Fruit fly (Drosophila melanogaster) whole organism, embryonic: ENCODE measurements around the gene CG1324.

ENCODE experiments used
- B-H1 ChIP-seq: fragments of 200-800 bp; sonication (Bioruptor generic); IDR thresholded peaks from 3 replicates; pipeline ENCODE4 v1.3.6; 2022; ENCODE audit warnings: missing biosample characterization, missing genetic modification characterization
- Bgb ChIP-seq: fragments of 200-800 bp; sonication (Bioruptor generic); IDR thresholded peaks from 2 replicates; pipeline ENCODE4 v1.3.6; 2022; ENCODE audit warnings: missing biosample characterization, missing genetic modification characterization; ENCODE audit not compliant: partially characterized antibody
- C15 ChIP-seq: fragments of 200-800 bp; sonication (Bioruptor generic); IDR thresholded peaks from 3 replicates; pipeline ENCODE4 v1.3.6; 2022; ENCODE audit warnings: missing biosample characterization, missing genetic modification characterization
- CG10431 ChIP-seq: fragments of 200-800 bp; sonication (Bioruptor generic); optimal IDR thresholded peaks from 3 replicates; lab custom pipeline; 2018; ENCODE audit warnings: missing biosample characterization, mild to moderate bottlenecking, missing genetic modification characterization
- CG10543 ChIP-seq: fragments of 200-800 bp; sonication (Bioruptor generic); optimal IDR thresholded peaks from 3 replicates; lab custom pipeline; 2017; ENCODE audit warnings: missing biosample characterization, mild to moderate bottlenecking, missing genetic modification characterization, moderate library complexity
- CG10979 ChIP-seq: fragments of 200-800 bp; sonication (Bioruptor generic); optimal IDR thresholded peaks from 2 replicates; lab custom pipeline; 2018; ENCODE audit warnings: missing biosample characterization, mild to moderate bottlenecking, missing genetic modification characterization, moderate library complexity
- CG11247 ChIP-seq: fragments of 200-800 bp; sonication (Bioruptor generic); IDR thresholded peaks from 2 replicates; pipeline ENCODE4 v1.3.6; 2022; ENCODE audit warnings: missing biosample characterization, missing genetic modification characterization
- CG12071 ChIP-seq: fragments of 200-800 bp; sonication (Bioruptor generic); optimal IDR thresholded peaks from 3 replicates; lab custom pipeline; 2018; ENCODE audit warnings: missing biosample characterization, mild to moderate bottlenecking, missing genetic modification characterization
- CG13624 ChIP-seq: fragments of 200-800 bp; sonication (Bioruptor generic); optimal IDR thresholded peaks from 2 replicates; lab custom pipeline; 2016; ENCODE audit warnings: missing biosample characterization, missing genetic modification characterization
- CG15269 ChIP-seq: fragments of 200-800 bp; sonication (Bioruptor generic); optimal IDR thresholded peaks from 2 replicates; lab custom pipeline; 2018; ENCODE audit warnings: missing biosample characterization, mild to moderate bottlenecking, missing genetic modification characterization, moderate library complexity
- CG1647 ChIP-seq: fragments of 200-800 bp; sonication (Bioruptor generic); optimal IDR thresholded peaks from 3 replicates; lab custom pipeline; 2016; ENCODE audit warnings: missing biosample characterization, missing genetic modification characterization
- CG17186 ChIP-seq: fragments of 200-800 bp; sonication (Bioruptor generic); optimal IDR thresholded peaks from 3 replicates; lab custom pipeline; 2017; ENCODE audit warnings: missing biosample characterization, missing genetic modification reagents, missing genetic modification characterization
- CG1792 ChIP-seq: fragments of 200-800 bp; sonication (Bioruptor generic); optimal IDR thresholded peaks from 2 replicates; lab custom pipeline; 2016; ENCODE audit warnings: missing biosample characterization, missing genetic modification characterization
- CG18764 ChIP-seq: fragments of 200-800 bp; sonication (Bioruptor generic); optimal IDR thresholded peaks from 3 replicates; lab custom pipeline; 2016; ENCODE audit warnings: missing biosample characterization, missing genetic modification characterization
- CG2199 ChIP-seq: fragments of 200-800 bp; sonication (Bioruptor generic); IDR thresholded peaks from 3 replicates; pipeline ENCODE4 v1.3.6; 2022; ENCODE audit warnings: missing biosample characterization, missing genetic modification characterization
- CG30403 ChIP-seq: fragments of 200-800 bp; sonication (Bioruptor generic); optimal IDR thresholded peaks from 3 replicates; lab custom pipeline; 2016; ENCODE audit warnings: missing biosample characterization, missing genetic modification characterization
- CG3726 ChIP-seq: fragments of 200-800 bp; sonication (Bioruptor generic); IDR thresholded peaks from 3 replicates; pipeline ENCODE4, ENCODE4 v1.3.6; 2022; ENCODE audit warnings: missing biosample characterization, missing genetic modification characterization
- CG6254 ChIP-seq: fragments of 200-800 bp; sonication (Bioruptor generic); optimal IDR thresholded peaks from 3 replicates; lab custom pipeline; 2017; ENCODE audit warnings: mild to moderate bottlenecking, missing biosample characterization, missing genetic modification reagents, missing genetic modification characterization
- CG6854 ChIP-seq: fragments of 200-800 bp; sonication (Bioruptor generic); optimal IDR thresholded peaks from 3 replicates; lab custom pipeline; 2017; ENCODE audit warnings: missing biosample characterization, mild to moderate bottlenecking, missing genetic modification characterization
- CG7745 ChIP-seq: fragments of 200-800 bp; sonication (Bioruptor generic); optimal IDR thresholded peaks from 2 replicates; lab custom pipeline; 2018; ENCODE audit warnings: missing biosample characterization, mild to moderate bottlenecking, missing genetic modification characterization, moderate library complexity
- CG8290 ChIP-seq, 3 experiments: fragments of 200-800 bp; sonication (Bioruptor generic); optimal IDR thresholded peaks; 2 replicates each; lab custom pipeline; 2016 to 2019; ENCODE audit warnings: missing biosample characterization in 3 of 3, missing genetic modification characterization in 3 of 3, mild to moderate bottlenecking in 2 of 3, moderate library complexity in 1 of 3
- H15 ChIP-seq: fragments of 200-800 bp; sonication (Bioruptor generic); IDR thresholded peaks from 3 replicates; pipeline ENCODE4 v1.3.6; 2022; ENCODE audit warnings: missing biosample characterization, missing genetic modification characterization
- HLH4C ChIP-seq: fragments of 200-800 bp; sonication (Bioruptor generic); IDR thresholded peaks from 3 replicates; pipeline ENCODE4 v1.3.6; 2022; ENCODE audit warnings: missing biosample characterization, missing genetic modification characterization; ENCODE audit not compliant: partially characterized antibody
- Hey ChIP-seq: fragments of 200-800 bp; sonication (Bioruptor generic); optimal IDR thresholded peaks from 3 replicates; lab custom pipeline; 2018; ENCODE audit warnings: missing biosample characterization, mild to moderate bottlenecking, missing genetic modification characterization
- Jarid2 ChIP-seq: fragments of 200-800 bp; sonication (Bioruptor generic); optimal IDR thresholded peaks from 3 replicates; lab custom pipeline; 2017; ENCODE audit warnings: mild to moderate bottlenecking, missing biosample characterization, missing genetic modification reagents, missing genetic modification characterization
- Kr ChIP-seq: fragments of 200-800 bp; sonication (Bioruptor generic); optimal IDR thresholded peaks from 2 replicates; lab custom pipeline; 2017; ENCODE audit warnings: missing biosample characterization, mild to moderate bottlenecking, missing genetic modification characterization
- MBD-R2 ChIP-seq: fragments of 200-800 bp; sonication (Bioruptor generic); IDR thresholded peaks from 2 replicates; pipeline ENCODE4 v1.3.6; 2022; ENCODE audit warnings: missing biosample characterization, missing genetic modification characterization
- MTF-1 ChIP-seq: fragments of 200-800 bp; sonication (Bioruptor generic); optimal IDR thresholded peaks from 2 replicates; lab custom pipeline; 2018; ENCODE audit warnings: missing biosample characterization, mild to moderate bottlenecking, missing genetic modification characterization, borderline replicate concordance
- Oli ChIP-seq: fragments of 200-800 bp; sonication (Bioruptor generic); optimal IDR thresholded peaks from 2 replicates; lab custom pipeline; 2018; ENCODE audit warnings: missing biosample characterization, mild to moderate bottlenecking, missing genetic modification characterization, moderate library complexity
- Optix ChIP-seq: fragments of 200-800 bp; sonication (Bioruptor generic); IDR thresholded peaks from 3 replicates; pipeline ENCODE4 v1.3.6; 2022; ENCODE audit warnings: missing biosample characterization, missing genetic modification characterization
- Pdp1 ChIP-seq, 2 experiments: fragments of 200-800 bp; sonication (Bioruptor generic); optimal IDR thresholded peaks; 3 replicates each; lab custom pipeline; 2016; ENCODE audit warnings: missing biosample characterization in 2 of 2, missing genetic modification characterization in 2 of 2, mild to moderate bottlenecking in 1 of 2, moderate library complexity in 1 of 2
- Poxn ChIP-seq: fragments of 200-800 bp; sonication (Bioruptor generic); IDR thresholded peaks from 2 replicates; pipeline ENCODE4 v1.3.6; 2022; ENCODE audit warnings: missing biosample characterization, missing genetic modification characterization
- Ptx1 ChIP-seq: fragments of 200-800 bp; sonication (Bioruptor generic); IDR thresholded peaks from 2 replicates; pipeline ENCODE4 v1.3.6; 2022; ENCODE audit warnings: missing biosample characterization, missing genetic modification characterization
- Spps ChIP-seq: fragments of 200-800 bp; sonication (Bioruptor generic); optimal IDR thresholded peaks from 2 replicates; lab custom pipeline; 2018; ENCODE audit warnings: missing biosample characterization, mild to moderate bottlenecking, missing genetic modification characterization
- amos ChIP-seq: fragments of 200-800 bp; sonication (Bioruptor generic); IDR thresholded peaks from 2 replicates; pipeline ENCODE4 v1.3.6; 2022; ENCODE audit warnings: missing biosample characterization, missing genetic modification characterization; ENCODE audit not compliant: partially characterized antibody
- az2 ChIP-seq: fragments of 200-800 bp; sonication (Bioruptor generic); optimal IDR thresholded peaks from 3 replicates; lab custom pipeline; 2016; ENCODE audit warnings: missing biosample characterization, missing genetic modification characterization
- en ChIP-seq: fragments of 200-800 bp; sonication (Bioruptor generic); optimal IDR thresholded peaks from 2 replicates; lab custom pipeline; 2016; ENCODE audit warnings: missing biosample characterization, missing genetic modification characterization
- fd3F ChIP-seq: fragments of 200-800 bp; sonication (Bioruptor generic); optimal IDR thresholded peaks from 2 replicates; lab custom pipeline; 2018; ENCODE audit warnings: missing biosample characterization, mild to moderate bottlenecking, missing genetic modification characterization, moderate library complexity
- gem ChIP-seq: fragments of 200-800 bp; sonication (Bioruptor generic); optimal IDR thresholded peaks from 2 replicates; lab custom pipeline; 2019; ENCODE audit warnings: missing biosample characterization, mild to moderate bottlenecking, missing genetic modification characterization, moderate library complexity
- kay ChIP-seq: fragments of 200-800 bp; sonication (Bioruptor generic); optimal IDR thresholded peaks from 2 replicates; lab custom pipeline; 2016; ENCODE audit warnings: missing biosample characterization, missing genetic modification characterization
- lbe ChIP-seq: fragments of 200-800 bp; sonication (Bioruptor generic); optimal IDR thresholded peaks from 2 replicates; lab custom pipeline; 2016; ENCODE audit warnings: missing biosample characterization, mild to moderate bottlenecking, missing genetic modification characterization
- mirr ChIP-seq: fragments of 200-800 bp; sonication (Bioruptor generic); optimal IDR thresholded peaks from 3 replicates; lab custom pipeline; 2018; ENCODE audit warnings: missing biosample characterization, mild to moderate bottlenecking, missing genetic modification characterization
- onecut ChIP-seq: fragments of 200-800 bp; sonication (Bioruptor generic); IDR thresholded peaks from 2 replicates; pipeline ENCODE4 v1.3.6; 2022; ENCODE audit warnings: missing biosample characterization, missing genetic modification characterization
- peb ChIP-seq: fragments of 200-800 bp; sonication (Bioruptor generic); IDR thresholded peaks from 2 replicates; pipeline ENCODE4 v1.3.6; 2022; ENCODE audit warnings: missing biosample characterization, missing genetic modification characterization
- pfk ChIP-seq: fragments of 200-800 bp; sonication (Bioruptor generic); optimal IDR thresholded peaks from 2 replicates; lab custom pipeline; 2018; ENCODE audit warnings: missing biosample characterization, mild to moderate bottlenecking, missing genetic modification characterization, moderate library complexity
- run ChIP-seq: fragments of 200-800 bp; sonication (Bioruptor generic); optimal IDR thresholded peaks from 3 replicates; lab custom pipeline; 2018; ENCODE audit warnings: missing biosample characterization, mild to moderate bottlenecking, missing genetic modification characterization
- sqz ChIP-seq: fragments of 200-800 bp; sonication (Bioruptor generic); optimal IDR thresholded peaks from 3 replicates; lab custom pipeline; 2018; ENCODE audit warnings: missing biosample characterization, mild to moderate bottlenecking, missing genetic modification characterization
- tx ChIP-seq: fragments of 200-800 bp; sonication (Bioruptor generic); optimal IDR thresholded peaks from 2 replicates; lab custom pipeline; 2016; ENCODE audit warnings: missing biosample characterization, missing genetic modification characterization
- zen ChIP-seq: fragments of 200-800 bp; sonication (Bioruptor generic); optimal IDR thresholded peaks from 3 replicates; lab custom pipeline; 2018; ENCODE audit warnings: missing biosample characterization, mild to moderate bottlenecking, missing genetic modification characterization, moderate library complexity

CG1324 gene

DNA sequence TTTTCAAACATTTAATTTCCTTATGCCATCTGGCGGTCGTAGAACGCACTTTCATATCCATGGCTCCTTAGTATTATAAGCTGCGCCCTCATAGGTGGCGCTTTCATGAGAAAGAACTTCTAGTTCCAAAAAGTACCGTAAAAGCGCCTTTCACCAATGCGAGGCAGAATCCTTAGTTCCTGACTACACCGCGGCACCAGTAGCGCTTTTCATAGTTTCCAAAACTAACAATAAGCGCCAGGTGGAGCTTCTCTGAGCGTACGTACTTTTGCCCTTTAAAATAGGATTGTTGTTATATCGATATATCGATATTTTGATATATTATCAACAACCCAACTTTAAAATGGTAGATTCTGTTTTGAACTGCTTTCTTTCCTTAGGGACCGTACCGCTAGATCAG, 24.7 kb upstream of the CG1324 start (continued):
- TF ChIP-seq Bgb = peak; percentile 88
- TF ChIP-seq CG10431 = peak; percentile 66
- peak; percentile 52; the same call in 1 of the 2 replicates for TF ChIP-seq peb (GFP tag; lab: Robert Waterston, UW)
- TF ChIP-seq fd3F (GFP tag; lab: Kevin White, UChicago) = peak; percentile 53
- TF ChIP-seq sqz (GFP tag; lab: Kevin White, UChicago) = no peak
- peak; percentile 74 for TF ChIP-seq CG1792 (GFP tag; lab: Kevin White, UChicago)
- TF ChIP-seq CG7745 (tag; lab: Kevin White, UChicago) = no peak
- peak; percentile 76 for TF ChIP-seq zen (tag; lab: Kevin White, UChicago)
- TF ChIP-seq Ptx1 (GFP tag; lab: Robert Waterston, UW) = peak; percentile 84
- peak; percentile 80 for TF ChIP-seq CG1647 (GFP tag; lab: Kevin White, UChicago)
- TF ChIP-seq B-H1 = peak; percentile 64; the same call in 2 of the 3 replicates
- TF ChIP-seq lbe (GFP tag; lab: Kevin White, UChicago) = no peak
- peak; percentile 64 for TF ChIP-seq Oli (tag; lab: Kevin White, UChicago)
- TF ChIP-seq CG13624 = peak; percentile 82
- TF ChIP-seq CG11247 (GFP tag; lab: Robert Waterston, UW) = peak; percentile 85
- peak; percentile 60 for TF ChIP-seq en
- peak; percentile 83 for TF ChIP-seq amos (GFP tag; lab: Robert Waterston, UW)
- TF ChIP-seq kay (GFP tag; lab: Kevin White, UChicago) = peak; percentile 29
- peak; percentile 59 to 78 for TF ChIP-seq Pdp1 (GFP tag; optimal IDR thresholded peaks at IDR 0.05; lab: Kevin White, UChicago)
- TF ChIP-seq tx (GFP tag; lab: Kevin White, UChicago) = peak; percentile 74
- TF ChIP-seq mirr (GFP tag; lab: Kevin White, UChicago) = peak; percentile 58
- TF ChIP-seq CG18764 = peak; percentile 80
- no peak for TF ChIP-seq Kr (GFP tag; lab: Kevin White, UChicago)
- no peak for TF ChIP-seq CG17186 (GFP tag; lab: Kevin White, UChicago)
- peak; percentile 85 for TF ChIP-seq CG30403 (GFP tag; lab: Kevin White, UChicago)
- peak; percentile 97 for TF ChIP-seq CG8290 (GFP tag; optimal IDR thresholded peaks at IDR 0.05; lab: Kevin White, UChicago)
- TF ChIP-seq CG8290 (tag; optimal IDR thresholded peaks at IDR 0.05; lab: Kevin White, UChicago) = peak; percentile 78 to 85
- TF ChIP-seq CG15269 = peak; percentile 73
- peak; percentile 86 for TF ChIP-seq az2 (GFP tag; lab: Kevin White, UChicago)
- peak; percentile 33; the same call in 1 of the 2 replicates for TF ChIP-seq MBD-R2 (GFP tag; lab: Robert Waterston, UW)
- TF ChIP-seq CG10543 (GFP tag; lab: Kevin White, UChicago) = peak; percentile 75
- TF ChIP-seq Poxn (GFP tag; lab: Robert Waterston, UW) = no peak
- peak; percentile 75 for TF ChIP-seq gem (tag; lab: Kevin White, UChicago)
- 0 out of 3 replicates have a peak, but pooled peaks have one; percentile 43 for TF ChIP-seq CG2199 (GFP tag; lab: Robert Waterston, UW)
- TF ChIP-seq Spps = peak; percentile 51
- TF ChIP-seq CG3726 = peak; percentile 72; the same call in 1 of the 3 replicates
- TF ChIP-seq C15 (GFP tag; lab: Robert Waterston, UW) = no peak
- peak; percentile 77 for TF ChIP-seq Optix (GFP tag; lab: Robert Waterston, UW)
- TF ChIP-seq CG6254 (GFP tag; lab: Kevin White, UChicago) = no peak
- no peak for TF ChIP-seq Hey (tag; lab: Kevin White, UChicago)
- TF ChIP-seq pfk (GFP tag; lab: Kevin White, UChicago) = peak; percentile 45
- TF ChIP-seq Jarid2 = peak; percentile 38
- TF ChIP-seq HLH4C (GFP tag; lab: Robert Waterston, UW) = peak; percentile 77
- TF ChIP-seq onecut (GFP tag; lab: Robert Waterston, UW) = peak; percentile 81
- peak; percentile 73 for TF ChIP-seq CG10979 (tag; lab: Kevin White, UChicago)
- TF ChIP-seq CG12071 = peak; percentile 38
- TF ChIP-seq run (tag; lab: Kevin White, UChicago) = no peak
- peak; percentile 65; the same call in 2 of the 3 replicates for TF ChIP-seq H15 (GFP tag; lab: Robert Waterston, UW)
- peak; percentile 82 for TF ChIP-seq MTF-1 (GFP tag; lab: Kevin White, UChicago)
- TF ChIP-seq CG6854 = peak; percentile 37
